Worm (Caenorhabditis elegans): ENCODE data around the gene Y50E8A.2.
A peak's percentile ranks its signal among the peaks of the same experiment; 100 is the strongest.

Gene Y50E8A.2

ce11 chrV:14723020-14723419 is 5.6 kb downstream of the Y50E8A.2 start, which contains the start of gene R08A2.7:
TSS of gene R08A2.7 (plus strand) at chrV:14723320.
- TF ChIP-seq unc-62 (GFP tag; optimal IDR thresholded peaks at IDR 0.05 in 1 of 2) (peak in 1 of 2 experiments; percentile 61), unc-62 (tag; optimal IDR thresholded peaks at IDR 0.05) (no peak), tag-97 (GFP tag; IDR thresholded peaks at IDR 0.05) (no peak), nhr-42 (GFP tag; IDR thresholded peaks at IDR 0.05) (no peak)

- TF ChIP-seq vab-7 (GFP tag; IDR thresholded peaks at IDR 0.05) (no peak), egl-43 (GFP tag; IDR thresholded peaks at IDR 0.05) (no peak), T26A8.4 (GFP tag; IDR thresholded peaks at IDR 0.05) (no peak), dmd-8 (GFP tag; IDR thresholded peaks at IDR 0.05) (no peak), dpl-1 (GFP tag; optimal IDR thresholded peaks at IDR 0.05) (no peak), F37D6.2 (tag; optimal IDR thresholded peaks at IDR 0.05) (no peak), F49E8.2 (tag; optimal IDR thresholded peaks at IDR 0.05; ENCODE audit: borderline replicate concordance) (no peak), fkh-10 (GFP tag; optimal IDR thresholded peaks at IDR 0.05) (no peak), hmg-1.1 (GFP tag; IDR thresholded peaks at IDR 0.05) (no peak)
These were observed 9.2 kb downstream of the Y50E8A.2 start, which contains the start of gene R08A2.1 for ce11 chrV:14719491-14719890. TSS of gene R08A2.1 (minus strand) at chrV:14719591.

ce11 chrV:14716114-14716513 is 12.5 kb downstream of the Y50E8A.2 start, which contains the start of gene fbxa-147:
TSS of gene fbxa-147 (plus strand) at chrV:14716499.
- TF ChIP-seq F37D6.2 (tag; optimal IDR thresholded peaks at IDR 0.05) (no peak), nhr-28 (tag; optimal IDR thresholded peaks at IDR 0.05) (peak; percentile 35), ceh-62 (tag; optimal IDR thresholded peaks at IDR 0.05) (no peak), dmd-6 (GFP tag; IDR thresholded peaks at IDR 0.05) (peak; percentile 32), snpc-1.2 (GFP tag; IDR thresholded peaks at IDR 0.05) (no peak)

ce11 chrV:14715608-14716007 is 13.0 kb downstream of the Y50E8A.2 start, which contains the start of gene R08A2.2:
TSS of gene R08A2.2 (minus strand) at chrV:14715708.
- no peak for TF ChIP-seq mdl-1 (tag; optimal IDR thresholded peaks at IDR 0.05)
- no peak for TF ChIP-seq lin-13 (GFP tag; optimal IDR thresholded peaks at IDR 0.05)
- no peak for TF ChIP-seq hlh-30 (tag; optimal IDR thresholded peaks at IDR 0.05; ENCODE audit: insufficient read depth)
- no peak for TF ChIP-seq nhr-48 (tag; optimal IDR thresholded peaks at IDR 0.05)
- TF ChIP-seq tag-97 (GFP tag; IDR thresholded peaks at IDR 0.05), result no peak

- TF ChIP-seq aha-1 (tag) (peak; percentile 58), lin-15B (tag; optimal IDR thresholded peaks at IDR 0.05) (no peak)
These were observed 16.3 kb downstream of the Y50E8A.2 start, which contains the start of gene R08A2.5 for ce11 chrV:14712316-14712715. TSS of gene R08A2.5 (plus strand) at chrV:14712616.

ce11 chrV:14711077-14711476 is 17.6 kb downstream of the Y50E8A.2 start, which contains the start of gene ssp-33:
TSS of gene ssp-33 (plus strand) at chrV:14711377.
- TF ChIP-seq ceh-20 (GFP tag; IDR thresholded peaks at IDR 0.05), result no peak
- TF ChIP-seq lin-13 (GFP tag; optimal IDR thresholded peaks at IDR 0.05), result no peak

- TF ChIP-seq snpc-4 (tag; optimal IDR thresholded peaks at IDR 0.05) (no peak), hif-1 (tag; optimal IDR thresholded peaks at IDR 0.05) (no peak), dpl-1 (GFP tag; optimal IDR thresholded peaks at IDR 0.05) (no peak), aha-1 (tag) (no peak), ces-1 (GFP tag; optimal IDR thresholded peaks at IDR 0.05) (no peak), mdl-1 (tag; optimal IDR thresholded peaks at IDR 0.05) (no peak), madf-9 (GFP tag; conservative IDR thresholded peaks at IDR 0.05) (no peak), attf-4 (tag; optimal IDR thresholded peaks at IDR 0.05) (no peak), lin-15B (tag; optimal IDR thresholded peaks at IDR 0.05) (no peak), zip-11 (GFP tag; IDR thresholded peaks at IDR 0.05) (no peak), F37D6.2 (tag; optimal IDR thresholded peaks at IDR 0.05) (no peak), ceh-28 (tag; optimal IDR thresholded peaks at IDR 0.05) (no peak), unc-130 (GFP tag; optimal IDR thresholded peaks at IDR 0.05) (no peak), F26F4.8 (GFP tag; conservative IDR thresholded peaks at IDR 0.05) (no peak), ZK337.2 (GFP tag; IDR thresholded peaks at IDR 0.05) (no peak), daf-8 (GFP tag; IDR thresholded peaks at IDR 0.05) (no peak), Y5F2A.4 (GFP tag; optimal IDR thresholded peaks at IDR 0.05) (no peak)
These were observed 20.7 kb downstream of the Y50E8A.2 start, which contains the start of gene R08A2.9 for ce11 chrV:14707958-14708357. TSS of gene R08A2.9 (plus strand) at chrV:14708258.
